Fruit fly (Drosophila melanogaster): Measurements from ENCODE around the gene GMF.

Gene GMF

dm6 chr2L:16272730-16273129, 30.0 kb downstream of the GMF start (continued):
- TF ChIP-seq BtbVII (GFP tag; optimal IDR thresholded peaks at IDR 0.05) (peak; percentile 46), CG17385 (GFP tag; optimal IDR thresholded peaks at IDR 0.05) (peak; percentile 17), sna (GFP tag; IDR thresholded peaks at IDR 0.05; ENCODE audit: partially characterized antibody) (no peak), Fer1 (GFP tag; optimal IDR thresholded peaks at IDR 0.05) (peak; percentile 67), BEAF-32 (GFP tag; optimal IDR thresholded peaks at IDR 0.05) (no peak), CG3407 (GFP tag; optimal IDR thresholded peaks at IDR 0.05) (peak; percentile 56), CTCF (GFP tag; optimal IDR thresholded peaks at IDR 0.05) (no peak), CG4707 (GFP tag; optimal IDR thresholded peaks at IDR 0.05) (peak; percentile 68), nmo (GFP tag; optimal IDR thresholded peaks at IDR 0.05) (no peak), corto (GFP tag; optimal IDR thresholded peaks at IDR 0.05) (no peak), CG10209 (GFP tag; optimal IDR thresholded peaks at IDR 0.05) (peak; percentile 11), wek (GFP tag; optimal IDR thresholded peaks at IDR 0.05) (peak; percentile 54), CG7987 (GFP tag; optimal IDR thresholded peaks at IDR 0.05) (peak; percentile 69), CG7556 (GFP tag; optimal IDR thresholded peaks at IDR 0.05) (peak; percentile 22), CG4360 (GFP tag; IDR thresholded peaks at IDR 0.05) (peak; percentile 61; the same call in 1 of the 2 replicates), CG6813 (GFP tag; optimal IDR thresholded peaks at IDR 0.05) (peak; percentile 68), CG8290 (GFP tag; optimal IDR thresholded peaks at IDR 0.05) (no peak), CG8290 (tag; optimal IDR thresholded peaks at IDR 0.05) (peak in 1 of 2 experiments; percentile 49), caup (GFP tag; optimal IDR thresholded peaks at IDR 0.05; ENCODE audit: severe bottlenecking) (peak; percentile 46), CG4328 (GFP tag; optimal IDR thresholded peaks at IDR 0.05) (peak; percentile 48), Xrp1 (GFP tag; IDR thresholded peaks at IDR 0.05) (no peak), scrt (GFP tag; optimal IDR thresholded peaks at IDR 0.05) (peak; percentile 37), nom (GFP tag; optimal IDR thresholded peaks at IDR 0.05) (no peak), Fer2 (tag; optimal IDR thresholded peaks at IDR 0.05) (peak; percentile 12), wor (GFP tag; IDR thresholded peaks at IDR 0.05) (no peak), nau (GFP tag; optimal IDR thresholded peaks at IDR 0.05) (peak; percentile 75), CG14014 (GFP tag; IDR thresholded peaks at IDR 0.05) (peak; percentile 46; the same call in 1 of the 2 replicates), CG7745 (tag; optimal IDR thresholded peaks at IDR 0.05) (peak; percentile 93), CG15269 (tag; optimal IDR thresholded peaks at IDR 0.05) (no peak), ato (GFP tag; IDR thresholded peaks at IDR 0.05; ENCODE audit: partially characterized antibody) (no peak), Hand (GFP tag; optimal IDR thresholded peaks at IDR 0.05) (peak; percentile 29), CG10431 (GFP tag; optimal IDR thresholded peaks at IDR 0.05) (peak; percentile 34), Atf6 (GFP tag; IDR thresholded peaks at IDR 0.05) (peak; percentile 39; the same call in 1 of the 2 replicates), ab (GFP tag; optimal IDR thresholded peaks at IDR 0.05) (peak; percentile 6), HLH3B (GFP tag; IDR thresholded peaks at IDR 0.05) (peak; percentile 11; the same call in 1 of the 2 replicates), exex (tag; optimal IDR thresholded peaks at IDR 0.05) (peak; percentile 29), CG12299 (tag; optimal IDR thresholded peaks at IDR 0.05) (peak; percentile 7), CG34376 (GFP tag; optimal IDR thresholded peaks at IDR 0.05) (peak; percentile 71), Adf1 (GFP tag; IDR thresholded peaks at IDR 0.05) (peak; percentile 41; the same call in 1 of the 2 replicates), sim (GFP tag; IDR thresholded peaks at IDR 0.05) (no peak), CG18619 (GFP tag; optimal IDR thresholded peaks at IDR 0.05) (peak; percentile 31), CG3281 (GFP tag; optimal IDR thresholded peaks at IDR 0.05) (peak; percentile 19), CG15601 (tag; optimal IDR thresholded peaks at IDR 0.05) (peak; percentile 64), otp (GFP tag; IDR thresholded peaks at IDR 0.05) (peak; percentile 31; the same call in 2 of the 3 replicates), B-H2 (GFP tag; optimal IDR thresholded peaks at IDR 0.05) (peak; percentile 25), CG18262 (tag; optimal IDR thresholded peaks at IDR 0.05) (peak; percentile 16), Vsx1 (GFP tag; optimal IDR thresholded peaks at IDR 0.05) (peak; percentile 71)

Measured in whole organism, embryonic.